1 fruit fly cellular context compared by ENCODE assay signal in the genomic region with DNA sequence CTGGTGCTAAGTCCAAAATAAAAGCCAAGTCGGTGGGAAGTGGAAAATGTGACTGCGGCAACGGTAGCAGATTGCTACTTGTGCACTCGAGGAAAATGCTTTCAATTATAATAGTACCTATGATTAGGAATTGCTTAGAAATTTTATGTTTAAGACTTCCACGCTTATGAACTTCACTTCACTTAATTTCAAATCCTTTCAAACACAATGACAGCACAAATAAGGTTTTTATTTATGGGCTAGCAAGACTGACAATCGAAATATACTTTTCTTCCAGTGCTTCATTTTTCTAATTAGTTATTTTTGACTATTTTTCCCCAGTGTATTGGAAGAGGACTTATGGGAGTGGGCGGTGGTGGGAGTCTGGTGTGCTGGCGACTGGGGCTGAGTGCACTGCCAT.
TF ChIP-seq lines count a peak whose summit lies in the region.

No protein-coding gene starts in this region.

TF ChIP-seq in whole organism, embryonic, 481 proteins besides CTCF, POLR2A, EP300 and RAD21 (continued from another document and continues in another):
- TF ChIP-seq CG3407 (GFP tag; optimal IDR thresholded peaks at IDR 0.05; lab: Kevin White, UChicago) (peak; percentile 35), dan (GFP tag; IDR thresholded peaks at IDR 0.05; lab: Robert Waterston, UW) (no peak), trem (tag; optimal IDR thresholded peaks at IDR 0.05; lab: Kevin White, UChicago) (peak; percentile 29), jing (GFP tag; optimal IDR thresholded peaks at IDR 0.05; lab: Kevin White, UChicago) (peak; percentile 25), crp (GFP tag; optimal IDR thresholded peaks at IDR 0.05; lab: Kevin White, UChicago) (no peak), pum (GFP tag; optimal IDR thresholded peaks at IDR 0.05; lab: Kevin White, UChicago) (peak; percentile 20), nau (GFP tag; optimal IDR thresholded peaks at IDR 0.05; lab: Kevin White, UChicago) (peak; percentile 6), tgo (GFP tag; IDR thresholded peaks at IDR 0.05; lab: Robert Waterston, UW) (0 out of 3 replicates have a peak, but pooled peaks have one; percentile 14), H15 (GFP tag; IDR thresholded peaks at IDR 0.05; lab: Robert Waterston, UW) (no peak), ara (GFP tag; IDR thresholded peaks at IDR 0.05; lab: Robert Waterston, UW) (peak; percentile 57; the same call in 1 of the 2 replicates), nerfin-1 (tag; optimal IDR thresholded peaks at IDR 0.05; lab: Kevin White, UChicago) (peak; percentile 15), zfh1 (GFP tag; IDR thresholded peaks at IDR 0.05; lab: Robert Waterston, UW) (no peak), CG2678 (tag; optimal IDR thresholded peaks at IDR 0.05; lab: Kevin White, UChicago) (peak; percentile 65), CG8388 (GFP tag; optimal IDR thresholded peaks at IDR 0.05; lab: Kevin White, UChicago) (peak; percentile 45), tio (GFP tag; optimal IDR thresholded peaks at IDR 0.05; lab: Kevin White, UChicago) (peak; percentile 13), CG1602 (GFP tag; optimal IDR thresholded peaks at IDR 0.05; lab: Kevin White, UChicago) (peak; percentile 21), Antp (GFP tag; optimal IDR thresholded peaks at IDR 0.05; lab: Kevin White, UChicago) (no peak), al (GFP tag; IDR thresholded peaks at IDR 0.05; lab: Robert Waterston, UW) (no peak), chm (GFP tag; IDR thresholded peaks at IDR 0.05; lab: Robert Waterston, UW) (0 out of 2 replicates have a peak, but pooled peaks have one; percentile 43), CG5953 (GFP tag; IDR thresholded peaks at IDR 0.05; lab: Robert Waterston, UW) (0 out of 2 replicates have a peak, but pooled peaks have one; percentile 35), gsb-n (tag; optimal IDR thresholded peaks at IDR 0.05; lab: Kevin White, UChicago) (peak; percentile 53), Med (GFP tag; lab: Kevin White, UChicago) (peak; percentile 9), CG30020 (tag; optimal IDR thresholded peaks at IDR 0.05; lab: Kevin White, UChicago) (no peak), tap (tag; optimal IDR thresholded peaks at IDR 0.05; lab: Kevin White, UChicago) (peak; percentile 9), HHEX (GFP tag; optimal IDR thresholded peaks at IDR 0.05; lab: Kevin White, UChicago) (peak; percentile 16), phol (tag; optimal IDR thresholded peaks at IDR 0.05; lab: Kevin White, UChicago) (peak; percentile 73), ewg (GFP tag; optimal IDR thresholded peaks at IDR 0.05; lab: Kevin White, UChicago) (peak; percentile 32), lola (GFP tag; optimal IDR thresholded peaks at IDR 0.05; lab: Kevin White, UChicago) (peak in 1 of 3 experiments; percentile 71), Xrp1 (GFP tag; IDR thresholded peaks at IDR 0.05; lab: Robert Waterston, UW) (0 out of 2 replicates have a peak, but pooled peaks have one; percentile 47), CG16779 (GFP tag; IDR thresholded peaks at IDR 0.05; lab: Robert Waterston, UW) (no peak), CoRest (tag; optimal IDR thresholded peaks at IDR 0.05; lab: Kevin White, UChicago) (peak; percentile 49), Mes4 (GFP tag; optimal IDR thresholded peaks at IDR 0.05; lab: Kevin White, UChicago) (peak; percentile 27), bsh (GFP tag; optimal IDR thresholded peaks at IDR 0.05; lab: Kevin White, UChicago) (peak in 1 of 2 experiments; percentile 80), CG11085 (GFP tag; IDR thresholded peaks at IDR 0.05; lab: Robert Waterston, UW) (no peak), CG1529 (GFP tag; optimal IDR thresholded peaks at IDR 0.05; lab: Kevin White, UChicago) (peak; percentile 29), Optix (GFP tag; IDR thresholded peaks at IDR 0.05; lab: Robert Waterston, UW) (no peak), CG17359 (tag; optimal IDR thresholded peaks at IDR 0.05; lab: Kevin White, UChicago) (peak; percentile 46), CG4617 (GFP tag; optimal IDR thresholded peaks at IDR 0.05; lab: Kevin White, UChicago; ENCODE audit: borderline replicate concordance) (no peak), bcd (GFP tag; optimal IDR thresholded peaks at IDR 0.05; lab: Kevin White, UChicago) (peak; percentile 15), CG1603 (tag; optimal IDR thresholded peaks at IDR 0.05; lab: Kevin White, UChicago) (peak; percentile 28), D19A (tag; optimal IDR thresholded peaks at IDR 0.05; lab: Kevin White, UChicago) (peak; percentile 58), CG6254 (GFP tag; optimal IDR thresholded peaks at IDR 0.05; lab: Kevin White, UChicago) (peak; percentile 48), grau (tag; optimal IDR thresholded peaks at IDR 0.05; lab: Kevin White, UChicago) (peak; percentile 32), CG8290 (GFP tag; optimal IDR thresholded peaks at IDR 0.05; lab: Kevin White, UChicago) (no peak), CG8290 (tag; optimal IDR thresholded peaks at IDR 0.05; lab: Kevin White, UChicago) (no peak), tin (GFP tag; optimal IDR thresholded peaks at IDR 0.05; lab: Kevin White, UChicago) (peak; percentile 29), D (optimal IDR thresholded peaks at IDR 0.05; lab: Kevin White, UChicago) (no peak), D (GFP tag; optimal IDR thresholded peaks at IDR 0.05; lab: Kevin White, UChicago) (peak; percentile 61), hkb (optimal IDR thresholded peaks at IDR 0.05; lab: Kevin White, UChicago) (no peak), hkb (GFP tag; IDR thresholded peaks at IDR 0.05; lab: Robert Waterston, UW) (peak; percentile 42; the same call in 1 of the 2 replicates), p53 (GFP tag; optimal IDR thresholded peaks at IDR 0.05; lab: Kevin White, UChicago) (no peak), CG18764 (GFP tag; optimal IDR thresholded peaks at IDR 0.05; lab: Kevin White, UChicago) (peak; percentile 9), ato (GFP tag; IDR thresholded peaks at IDR 0.05; lab: Robert Waterston, UW; ENCODE audit: partially characterized antibody) (no peak), tna (GFP tag; IDR thresholded peaks at IDR 0.05; lab: Robert Waterston, UW; ENCODE audit: partially characterized antibody) (no peak), CG17385 (GFP tag; optimal IDR thresholded peaks at IDR 0.05; lab: Kevin White, UChicago) (peak; percentile 1), Spps (tag; optimal IDR thresholded peaks at IDR 0.05; lab: Kevin White, UChicago) (peak; percentile 38), fd96Cb (tag; optimal IDR thresholded peaks at IDR 0.05; lab: Kevin White, UChicago) (peak; percentile 60), CG31441 (GFP tag; IDR thresholded peaks at IDR 0.05; lab: Robert Waterston, UW) (peak; percentile 49), Side (GFP tag; optimal IDR thresholded peaks at IDR 0.05; lab: Kevin White, UChicago) (no peak), Fer1 (GFP tag; optimal IDR thresholded peaks at IDR 0.05; lab: Kevin White, UChicago) (no peak), sug (tag; optimal IDR thresholded peaks at IDR 0.05; lab: Kevin White, UChicago) (no peak), gcm2 (GFP tag; optimal IDR thresholded peaks at IDR 0.05; lab: Kevin White, UChicago) (no peak), CG6689 (GFP tag; IDR thresholded peaks at IDR 0.05; lab: Robert Waterston, UW) (peak; percentile 56), CG5180 (GFP tag; optimal IDR thresholded peaks at IDR 0.05; lab: Kevin White, UChicago) (no peak), vvl (GFP tag; IDR thresholded peaks at IDR 0.05; lab: Robert Waterston, UW) (peak; percentile 37; the same call in 1 of the 2 replicates), repo (GFP tag; optimal IDR thresholded peaks at IDR 0.05; lab: Kevin White, UChicago) (no peak), oc (tag; optimal IDR thresholded peaks at IDR 0.05; lab: Kevin White, UChicago) (peak; percentile 19), yki (optimal IDR thresholded peaks at IDR 0.05; lab: Kevin White, UChicago) (no peak), CG15601 (tag; optimal IDR thresholded peaks at IDR 0.05; lab: Kevin White, UChicago) (peak; percentile 51), chif (GFP tag; optimal IDR thresholded peaks at IDR 0.05; lab: Kevin White, UChicago) (peak in 1 of 2 experiments; percentile 43), Atf3 (GFP tag; optimal IDR thresholded peaks at IDR 0.05; lab: Kevin White, UChicago) (no peak), CG17361 (GFP tag; IDR thresholded peaks at IDR 0.05; lab: Robert Waterston, UW) (peak; percentile 58), CG17328 (GFP tag; IDR thresholded peaks at IDR 0.05; lab: Robert Waterston, UW) (peak; percentile 37; the same call in 1 of the 2 replicates), Atf-2 (GFP tag; optimal IDR thresholded peaks at IDR 0.05; lab: Kevin White, UChicago) (no peak), CG7372 (GFP tag; IDR thresholded peaks at IDR 0.05; lab: Robert Waterston, UW) (no peak), Blimp-1 (GFP tag; optimal IDR thresholded peaks at IDR 0.05; lab: Kevin White, UChicago) (peak; percentile 75), PHDP (tag; optimal IDR thresholded peaks at IDR 0.05; lab: Kevin White, UChicago) (peak; percentile 32), CG10979 (tag; optimal IDR thresholded peaks at IDR 0.05; lab: Kevin White, UChicago) (peak; percentile 80), Sox100B (GFP tag; optimal IDR thresholded peaks at IDR 0.05; lab: Kevin White, UChicago) (peak; percentile 35), btn (GFP tag; optimal IDR thresholded peaks at IDR 0.05; lab: Kevin White, UChicago) (no peak), CG8924 (tag; optimal IDR thresholded peaks at IDR 0.05; lab: Kevin White, UChicago) (peak; percentile 41), Fer3 (tag; optimal IDR thresholded peaks at IDR 0.05; lab: Kevin White, UChicago) (no peak), unpg (GFP tag; optimal IDR thresholded peaks at IDR 0.05; lab: Kevin White, UChicago) (peak; percentile 53), ttk (GFP tag; IDR thresholded peaks at IDR 0.05; lab: Robert Waterston, UW) (peak; percentile 38; the same call in 1 of the 2 replicates), psq (GFP tag; optimal IDR thresholded peaks at IDR 0.05; lab: Kevin White, UChicago) (no peak), CG14965 (GFP tag; optimal IDR thresholded peaks at IDR 0.05; lab: Kevin White, UChicago; ENCODE audit: borderline replicate concordance) (no peak), CG11723 (GFP tag; optimal IDR thresholded peaks at IDR 0.05; lab: Kevin White, UChicago) (peak; percentile 16), CG9817 (tag; optimal IDR thresholded peaks at IDR 0.05; lab: Kevin White, UChicago) (no peak), Six4 (GFP tag; optimal IDR thresholded peaks at IDR 0.05; lab: Kevin White, UChicago) (peak; percentile 4), fd3F (GFP tag; optimal IDR thresholded peaks at IDR 0.05; lab: Kevin White, UChicago) (no peak), Ssrp (tag; optimal IDR thresholded peaks at IDR 0.05; lab: Kevin White, UChicago) (peak; percentile 50), dysf (GFP tag; IDR thresholded peaks at IDR 0.05; lab: Robert Waterston, UW) (peak; percentile 37; the same call in 1 of the 3 replicates), GATAe (GFP tag; conservative IDR thresholded peaks at IDR 0.05; lab: Robert Waterston, UW) (no peak), z (GFP tag; IDR thresholded peaks at IDR 0.05; lab: Robert Waterston, UW) (no peak), CG4820 (GFP tag; optimal IDR thresholded peaks at IDR 0.05; lab: Kevin White, UChicago) (peak; percentile 6), Eip74EF (GFP tag; optimal IDR thresholded peaks at IDR 0.05; lab: Kevin White, UChicago) (peak in 1 of 2 experiments; percentile 40), CG7745 (tag; optimal IDR thresholded peaks at IDR 0.05; lab: Kevin White, UChicago) (no peak), dmrt11E (tag; optimal IDR thresholded peaks at IDR 0.05; lab: Kevin White, UChicago) (peak; percentile 66), her (GFP tag; optimal IDR thresholded peaks at IDR 0.05; lab: Kevin White, UChicago) (no peak), Dip2 (GFP tag; IDR thresholded peaks at IDR 0.05; lab: Robert Waterston, UW) (no peak), eve (GFP tag; optimal IDR thresholded peaks at IDR 0.05; lab: Kevin White, UChicago) (peak in 1 of 2 experiments; percentile 48), CG12219 (GFP tag; optimal IDR thresholded peaks at IDR 0.05; lab: Kevin White, UChicago) (peak; percentile 10), Ptx1 (GFP tag; IDR thresholded peaks at IDR 0.05; lab: Robert Waterston, UW) (0 out of 2 replicates have a peak, but pooled peaks have one; percentile 42), Sox102F (GFP tag; optimal IDR thresholded peaks at IDR 0.05; lab: Kevin White, UChicago) (peak; percentile 65), CG6654 (GFP tag; optimal IDR thresholded peaks at IDR 0.05; lab: Kevin White, UChicago) (no peak), NfI (GFP tag; optimal IDR thresholded peaks at IDR 0.05; lab: Kevin White, UChicago) (peak; percentile 9), ATbp (GFP tag; optimal IDR thresholded peaks at IDR 0.05; lab: Kevin White, UChicago) (peak; percentile 39), prd (optimal IDR thresholded peaks at IDR 0.05; lab: Kevin White, UChicago) (no peak), prd (GFP tag; IDR thresholded peaks at IDR 0.05; lab: Robert Waterston, UW) (peak; percentile 43; the same call in 1 of the 3 replicates), sc (optimal IDR thresholded peaks at IDR 0.05; lab: Kevin White, UChicago) (no peak), sc (GFP tag; optimal IDR thresholded peaks at IDR 0.05; lab: Kevin White, UChicago) (peak; percentile 41), CG2712 (tag; optimal IDR thresholded peaks at IDR 0.05; lab: Kevin White, UChicago) (peak; percentile 76), nerfin-2 (GFP tag; IDR thresholded peaks at IDR 0.05; lab: Robert Waterston, UW; ENCODE audit: partially characterized antibody) (no peak), croc (GFP tag; conservative IDR thresholded peaks at IDR 0.05; lab: Robert Waterston, UW) (peak; percentile 26; the same call in 1 of the 3 replicates), CG15011 (GFP tag; optimal IDR thresholded peaks at IDR 0.05; lab: Kevin White, UChicago) (no peak), zf30C (GFP tag; optimal IDR thresholded peaks at IDR 0.05; lab: Kevin White, UChicago) (peak; percentile 17), Asciz (GFP tag; optimal IDR thresholded peaks at IDR 0.05; lab: Kevin White, UChicago) (peak; percentile 38), CG7556 (GFP tag; optimal IDR thresholded peaks at IDR 0.05; lab: Kevin White, UChicago) (peak; percentile 36), NC2β (GFP tag; optimal IDR thresholded peaks at IDR 0.05; lab: Kevin White, UChicago) (no peak), sens (GFP tag; lab: Kevin White, UChicago) (peak; percentile 90), row (GFP tag; IDR thresholded peaks at IDR 0.05; lab: Robert Waterston, UW) (peak; percentile 49), bab2 (GFP tag; optimal IDR thresholded peaks at IDR 0.05; lab: Kevin White, UChicago) (peak; percentile 15), CG8359 (GFP tag; optimal IDR thresholded peaks at IDR 0.05; lab: Kevin White, UChicago; ENCODE audit: borderline replicate concordance) (peak; percentile 22), CG30431 (GFP tag; optimal IDR thresholded peaks at IDR 0.05; lab: Kevin White, UChicago) (peak; percentile 8), vnd (GFP tag; IDR thresholded peaks at IDR 0.05; lab: Robert Waterston, UW; ENCODE audit: partially characterized antibody) (no peak), CG33557 (GFP tag; optimal IDR thresholded peaks at IDR 0.05; lab: Kevin White, UChicago) (peak; percentile 7)
